Comparison of ENCODE assay signal across 2 worm cellular contexts in genomic region chrII:4519976-4520594, ce11.
TF ChIP-seq lines count a peak whose summit lies in the region.

No protein-coding gene starts in this region.

TF ChIP-seq in whole organism, L4 larva, 104 proteins besides CTCF, POLR2A, EP300 and RAD21 (continued from another document):
- peak in 1 of 2 experiments; percentile 4 for TF ChIP-seq unc-62 (GFP tag; optimal IDR thresholded peaks at IDR 0.05 in 1 of 2; lab: Kevin White, UChicago)
- no peak for TF ChIP-seq unc-62 (tag; optimal IDR thresholded peaks at IDR 0.05; lab: Kevin White, UChicago)
- no peak for TF ChIP-seq daf-12 (tag; optimal IDR thresholded peaks at IDR 0.05; lab: Kevin White, UChicago)
- no peak for TF ChIP-seq dmd-9 (GFP tag; IDR thresholded peaks at IDR 0.05; lab: Robert Waterston, UW)
- no peak for TF ChIP-seq nhr-76 (tag; optimal IDR thresholded peaks at IDR 0.05; lab: Kevin White, UChicago)
- TF ChIP-seq ctbp-1 (GFP tag; IDR thresholded peaks at IDR 0.05; lab: Robert Waterston, UW): 0 out of 2 replicates have a peak, but pooled peaks have one; percentile 21
- no peak for TF ChIP-seq ZK546.5 (tag; optimal IDR thresholded peaks at IDR 0.05; lab: Kevin White, UChicago)
- no peak for TF ChIP-seq ceh-44 (GFP tag; IDR thresholded peaks at IDR 0.05; lab: Robert Waterston, UW)
- TF ChIP-seq set-16 (GFP tag; IDR thresholded peaks at IDR 0.05; lab: Robert Waterston, UW): 0 out of 2 replicates have a peak, but pooled peaks have one; percentile 8
- TF ChIP-seq hlh-30 (tag; optimal IDR thresholded peaks at IDR 0.05; lab: Kevin White, UChicago; ENCODE audit: insufficient read depth): no peak
- no peak for TF ChIP-seq daf-16 (GFP tag; optimal IDR thresholded peaks at IDR 0.05; lab: Kevin White, UChicago)
- no peak for TF ChIP-seq daf-16 (tag; optimal IDR thresholded peaks at IDR 0.05; lab: Kevin White, UChicago)
- no peak for TF ChIP-seq dve-1 (tag; optimal IDR thresholded peaks at IDR 0.05; lab: Kevin White, UChicago; ENCODE audit: insufficient read depth)
- TF ChIP-seq mdt-29 (GFP tag; IDR thresholded peaks at IDR 0.05; lab: Robert Waterston, UW): no peak
- no peak for TF ChIP-seq tra-1 (GFP tag; IDR thresholded peaks at IDR 0.05; lab: Robert Waterston, UW)
- TF ChIP-seq F37D6.2 (tag; optimal IDR thresholded peaks at IDR 0.05; lab: Kevin White, UChicago): no peak
- no peak for TF ChIP-seq vab-7 (GFP tag; IDR thresholded peaks at IDR 0.05; lab: Robert Waterston, UW)
- no peak for TF ChIP-seq tag-97 (GFP tag; IDR thresholded peaks at IDR 0.05; lab: Robert Waterston, UW)
- TF ChIP-seq lin-15B (tag; optimal IDR thresholded peaks at IDR 0.05; lab: Kevin White, UChicago): no peak
- no peak for TF ChIP-seq T26A8.4 (GFP tag; IDR thresholded peaks at IDR 0.05; lab: Robert Waterston, UW)
- TF ChIP-seq nhr-11 (tag; optimal IDR thresholded peaks at IDR 0.05; lab: Kevin White, UChicago): peak; percentile 18
- no peak for TF ChIP-seq madf-9 (GFP tag; conservative IDR thresholded peaks at IDR 0.05; lab: Robert Waterston, UW)
- no peak for TF ChIP-seq nhr-111 (GFP tag; optimal IDR thresholded peaks at IDR 0.05; lab: Kevin White, UChicago)

TF ChIP-seq in whole organism, late embryonic, 69 proteins besides CTCF, POLR2A, EP300 and RAD21 (continued from another document):
- no peak for TF ChIP-seq pqm-1 (tag; optimal IDR thresholded peaks at IDR 0.05; lab: Kevin White, UChicago)
- TF ChIP-seq tbx-7 (tag; optimal IDR thresholded peaks at IDR 0.05; lab: Kevin White, UChicago): no peak
- no peak for TF ChIP-seq syd-9 (tag; optimal IDR thresholded peaks at IDR 0.05; lab: Kevin White, UChicago)
- TF ChIP-seq nhr-232 (tag; optimal IDR thresholded peaks at IDR 0.05; lab: Kevin White, UChicago): no peak
- TF ChIP-seq unc-3 (GFP tag; conservative IDR thresholded peaks at IDR 0.05; lab: Robert Waterston, UW): no peak
- TF ChIP-seq unc-3 (tag; optimal IDR thresholded peaks at IDR 0.05; lab: Kevin White, UChicago): no peak
- peak; percentile 49 for TF ChIP-seq pat-9 (tag; optimal IDR thresholded peaks at IDR 0.05; lab: Kevin White, UChicago)
- TF ChIP-seq rnt-1 (tag; optimal IDR thresholded peaks at IDR 0.05; lab: Kevin White, UChicago): peak; percentile 55
- no peak for TF ChIP-seq ama-1 (optimal IDR thresholded peaks at IDR 0.05; lab: Kevin White, UChicago)
- no peak for TF ChIP-seq nfya-1 (tag; optimal IDR thresholded peaks at IDR 0.05; lab: Kevin White, UChicago)
